Fruit fly (Drosophila melanogaster) whole organism, prepupa: ENCODE data around the gene CG9682.

ENCODE experiments used
- Blimp-1 ChIP-seq: fragments of 200-800 bp; sonication (Bioruptor generic); optimal IDR thresholded peaks from 3 replicates; lab custom pipeline; 2017; ENCODE audit warnings: missing biosample characterization, missing genetic modification characterization, mild to moderate bottlenecking, moderate library complexity, missing genetic modification reagents
- CG10631 ChIP-seq: fragments of 200-800 bp; sonication (Bioruptor generic); optimal IDR thresholded peaks from 2 replicates; lab custom pipeline; 2016; ENCODE audit warnings: missing biosample characterization, missing genetic modification characterization
- CG10669 ChIP-seq: fragments of 200-800 bp; sonication (Bioruptor generic); optimal IDR thresholded peaks from 3 replicates; lab custom pipeline; 2018; ENCODE audit warnings: missing biosample characterization, mild to moderate bottlenecking, missing genetic modification characterization, moderate library complexity
- CG11294 ChIP-seq: fragments of 200-800 bp; sonication (Bioruptor generic); IDR thresholded peaks from 2 replicates; pipeline ENCODE4 v1.3.6; 2022; ENCODE audit warnings: missing biosample characterization, missing genetic modification characterization
- CG11762 ChIP-seq: fragments of 200-800 bp; sonication (Bioruptor generic); optimal IDR thresholded peaks from 3 replicates; lab custom pipeline; 2016; ENCODE audit warnings: missing biosample characterization, missing genetic modification characterization; ENCODE audit not compliant: insufficient read depth
- CG11902 ChIP-seq: fragments of 200-800 bp; sonication (Bioruptor generic); optimal IDR thresholded peaks from 3 replicates; lab custom pipeline; 2016; ENCODE audit warnings: missing biosample characterization, missing genetic modification characterization
- CG15336 ChIP-seq: fragments of 200-800 bp; sonication (Bioruptor generic); IDR thresholded peaks from 2 replicates; pipeline ENCODE4 v1.3.6; 2022; ENCODE audit warnings: missing biosample characterization, missing genetic modification characterization
- CG1621 ChIP-seq: fragments of 200-800 bp; sonication (Bioruptor generic); optimal IDR thresholded peaks from 3 replicates; lab custom pipeline; 2018; ENCODE audit warnings: missing biosample characterization, mild to moderate bottlenecking, missing genetic modification characterization
- CG3032 ChIP-seq: fragments of 200-800 bp; optimal IDR thresholded peaks from 2 replicates; lab custom pipeline; 2019; ENCODE audit warnings: missing biosample characterization, mild to moderate bottlenecking, missing genetic modification characterization, moderate library complexity
- CG31627 ChIP-seq: fragments of 200-800 bp; sonication (Bioruptor generic); optimal IDR thresholded peaks from 3 replicates; lab custom pipeline; 2016; ENCODE audit warnings: missing biosample characterization, missing genetic modification characterization
- CG32006 ChIP-seq: fragments of 200-800 bp; sonication (Bioruptor generic); optimal IDR thresholded peaks from 3 replicates; lab custom pipeline; 2017; ENCODE audit warnings: missing biosample characterization, mild to moderate bottlenecking, missing genetic modification characterization
- CG34406 ChIP-seq: fragments of 200-800 bp; sonication (Bioruptor generic); optimal IDR thresholded peaks from 3 replicates; lab custom pipeline; 2016; ENCODE audit warnings: missing biosample characterization, missing genetic modification characterization
- CG3919 ChIP-seq: fragments of 200-800 bp; sonication (Bioruptor generic); optimal IDR thresholded peaks from 3 replicates; lab custom pipeline; 2016; ENCODE audit warnings: missing biosample characterization, missing genetic modification characterization
- CG4318 ChIP-seq: fragments of 200-800 bp; sonication (Bioruptor generic); optimal IDR thresholded peaks from 3 replicates; lab custom pipeline; 2017; ENCODE audit warnings: missing biosample characterization, mild to moderate bottlenecking, missing genetic modification characterization
- CG6276 ChIP-seq: fragments of 200-800 bp; sonication (Bioruptor generic); optimal IDR thresholded peaks from 2 replicates; lab custom pipeline; 2017; ENCODE audit warnings: missing biosample characterization, mild to moderate bottlenecking, missing genetic modification characterization
- CG6792 ChIP-seq: fragments of 200-800 bp; sonication (Bioruptor generic); optimal IDR thresholded peaks from 3 replicates; lab custom pipeline; 2016; ENCODE audit warnings: missing biosample characterization, missing genetic modification characterization
- CG6808 ChIP-seq: fragments of 200-800 bp; sonication (Bioruptor generic); optimal IDR thresholded peaks from 3 replicates; lab custom pipeline; 2017; ENCODE audit warnings: missing biosample characterization, missing genetic modification characterization, mild to moderate bottlenecking, moderate library complexity, missing genetic modification reagents
- CG6854 ChIP-seq: fragments of 200-800 bp; sonication (Bioruptor generic); optimal IDR thresholded peaks from 2 replicates; lab custom pipeline; 2017; ENCODE audit warnings: missing biosample characterization, mild to moderate bottlenecking, missing genetic modification characterization
- CG7368 ChIP-seq: fragments of 200-800 bp; sonication (Bioruptor generic); optimal IDR thresholded peaks from 3 replicates; lab custom pipeline; 2016; ENCODE audit warnings: missing biosample characterization, missing genetic modification characterization
- CG8119 ChIP-seq: fragments of 200-800 bp; sonication (Bioruptor generic); IDR thresholded peaks from 3 replicates; pipeline ENCODE4 v1.3.6; 2022; ENCODE audit warnings: missing biosample characterization, missing genetic modification characterization
- CG8319 ChIP-seq: fragments of 200-800 bp; sonication (Bioruptor generic); optimal IDR thresholded peaks from 3 replicates; lab custom pipeline; 2016; ENCODE audit warnings: missing biosample characterization, missing genetic modification characterization
- CG8632 ChIP-seq: fragments of 200-800 bp; sonication (Bioruptor generic); optimal IDR thresholded peaks from 3 replicates; lab custom pipeline; 2016; ENCODE audit warnings: missing biosample characterization, missing genetic modification characterization
- CG9139 ChIP-seq: fragments of 200-800 bp; sonication (Bioruptor generic); optimal IDR thresholded peaks from 3 replicates; lab custom pipeline; 2017; ENCODE audit warnings: missing biosample characterization, mild to moderate bottlenecking, missing genetic modification characterization
- Eip75B ChIP-seq: fragments of 200-800 bp; sonication (Bioruptor generic); optimal IDR thresholded peaks from 3 replicates; lab custom pipeline; 2016; ENCODE audit warnings: missing biosample characterization, missing genetic modification characterization
- Eip78C ChIP-seq: fragments of 200-800 bp; sonication (Bioruptor generic); peaks from one replicate; lab custom pipeline; 2016; ENCODE audit warnings: missing biosample characterization, missing genetic modification characterization
- Eip93F ChIP-seq: fragments of 200-800 bp; sonication (Bioruptor generic); optimal IDR thresholded peaks from 2 replicates; lab custom pipeline; 2016; ENCODE audit warnings: missing biosample characterization, mild to moderate bottlenecking, missing genetic modification characterization
- Ets21C ChIP-seq: fragments of 200-800 bp; sonication (Bioruptor generic); optimal IDR thresholded peaks from 3 replicates; lab custom pipeline; 2016; ENCODE audit warnings: missing biosample characterization, missing genetic modification characterization
- Ets96B ChIP-seq: fragments of 200-800 bp; optimal IDR thresholded peaks from 2 replicates; lab custom pipeline; 2019; ENCODE audit warnings: missing biosample characterization, mild to moderate bottlenecking, missing genetic modification characterization, moderate library complexity
- Gug ChIP-seq: fragments of 200-800 bp; sonication (Bioruptor generic); IDR thresholded peaks from 2 replicates; pipeline ENCODE4 v1.3.6; 2022; ENCODE audit warnings: missing biosample characterization, missing genetic modification characterization
- Hr38 ChIP-seq: sonication (Bioruptor generic); optimal IDR thresholded peaks from 2 replicates; lab custom pipeline; 2016; ENCODE audit warnings: missing biosample characterization, missing genetic modification characterization
- Hr39 ChIP-seq: fragments of 200-800 bp; sonication (Bioruptor generic); optimal IDR thresholded peaks from 2 replicates; lab custom pipeline; 2016; ENCODE audit warnings: missing biosample characterization, missing genetic modification characterization
- Hr4 ChIP-seq: fragments of 200-800 bp; sonication (Bioruptor generic); optimal IDR thresholded peaks from 3 replicates; lab custom pipeline; 2016; ENCODE audit warnings: missing biosample characterization, missing genetic modification characterization
- Lpt ChIP-seq: fragments of 200-800 bp; sonication (Bioruptor generic); optimal IDR thresholded peaks from 3 replicates; lab custom pipeline; 2016; ENCODE audit warnings: missing biosample characterization, missing genetic modification characterization
- Met ChIP-seq: fragments of 200-800 bp; sonication (Bioruptor generic); optimal IDR thresholded peaks from 3 replicates; lab custom pipeline; 2016; ENCODE audit warnings: missing biosample characterization, missing genetic modification characterization
- Smox ChIP-seq: fragments of 200-800 bp; sonication (Bioruptor generic); optimal IDR thresholded peaks from 3 replicates; lab custom pipeline; 2016; ENCODE audit warnings: missing biosample characterization, missing genetic modification characterization
- Sox14 ChIP-seq: fragments of 200-800 bp; sonication (Bioruptor generic); optimal IDR thresholded peaks from 3 replicates; lab custom pipeline; 2016; ENCODE audit warnings: missing biosample characterization, missing genetic modification characterization
- Sox15 ChIP-seq: fragments of 200-800 bp; sonication (Bioruptor generic); optimal IDR thresholded peaks from 3 replicates; lab custom pipeline; 2016; ENCODE audit warnings: missing biosample characterization, missing genetic modification characterization
- acj6 ChIP-seq: fragments of 200-800 bp; sonication (Bioruptor generic); optimal IDR thresholded peaks from 3 replicates; lab custom pipeline; 2016; ENCODE audit warnings: missing biosample characterization, missing genetic modification characterization
- cyc ChIP-seq: fragments of 200-800 bp; sonication (Bioruptor generic); optimal IDR thresholded peaks from 3 replicates; lab custom pipeline; 2016; ENCODE audit warnings: missing biosample characterization, missing genetic modification characterization
- dac ChIP-seq: fragments of 200-800 bp; sonication (Bioruptor generic); optimal IDR thresholded peaks from 2 replicates; lab custom pipeline; 2017; ENCODE audit warnings: missing biosample characterization, mild to moderate bottlenecking, missing genetic modification characterization
- eg ChIP-seq: fragments of 200-800 bp; sonication (Bioruptor generic); IDR thresholded peaks from 3 replicates; pipeline ENCODE4 v1.3.6; 2022; ENCODE audit warnings: missing biosample characterization, missing genetic modification characterization
- fd85E ChIP-seq: fragments of 200-800 bp; sonication (Bioruptor generic); optimal IDR thresholded peaks from 3 replicates; lab custom pipeline; 2016; ENCODE audit warnings: missing biosample characterization, missing genetic modification characterization
- lz ChIP-seq: fragments of 200-800 bp; sonication (Bioruptor generic); optimal IDR thresholded peaks from 3 replicates; lab custom pipeline; 2016; ENCODE audit warnings: missing biosample characterization, missing genetic modification characterization
- pdm3 ChIP-seq: fragments of 200-800 bp; sonication (Bioruptor generic); optimal IDR thresholded peaks from 3 replicates; lab custom pipeline; 2016; ENCODE audit warnings: missing biosample characterization, missing genetic modification characterization
- salr ChIP-seq, 2 experiments: fragments of 200-800 bp; sonication (Bioruptor generic); optimal IDR thresholded peaks; 3 replicates each; lab custom pipeline; 2016 to 2018; ENCODE audit warnings: missing biosample characterization in 2 of 2, missing genetic modification characterization in 2 of 2, mild to moderate bottlenecking in 1 of 2
- topi ChIP-seq: fragments of 200-800 bp; sonication (Bioruptor generic); optimal IDR thresholded peaks from 3 replicates; lab custom pipeline; 2016; ENCODE audit warnings: missing biosample characterization, missing genetic modification characterization
- vri ChIP-seq: fragments of 200-800 bp; sonication (Bioruptor generic); optimal IDR thresholded peaks from 3 replicates; lab custom pipeline; 2016; ENCODE audit warnings: missing biosample characterization, mild to moderate bottlenecking, missing genetic modification characterization

Gene CG9682

DNA sequence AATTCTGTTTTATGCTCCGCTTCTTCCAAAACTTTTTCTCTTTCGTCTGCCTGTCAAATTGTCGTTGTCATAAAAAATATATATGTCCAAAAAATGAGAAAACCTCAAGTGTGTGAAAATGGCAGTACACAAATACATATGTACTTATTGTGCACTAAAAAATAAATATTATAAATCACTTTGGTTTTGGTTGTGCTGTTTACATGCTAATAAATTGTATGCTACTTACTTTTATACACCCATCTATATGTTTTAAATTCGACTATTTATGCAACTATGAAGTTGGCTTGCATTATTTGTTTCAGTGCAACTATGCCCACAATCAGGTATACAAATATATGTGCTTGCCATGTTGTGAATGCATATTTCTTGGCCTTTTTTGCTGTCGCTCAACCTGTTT is 6.9 kb downstream of the CG9682 start (continued):
- TF ChIP-seq CG8119 (peak; percentile 63; the same call in 2 of the 3 replicates), CG32006 (peak; percentile 64), CG6276 (GFP tag; lab: Kevin White, UChicago) (no peak), Sox15 (GFP tag; lab: Kevin White, UChicago) (peak; percentile 68), Eip78C (GFP tag; lab: Kevin White, UChicago) (peak; percentile 99), Ets96B (tag; lab: Kevin White, UChicago) (peak; percentile 90), Gug (GFP tag; lab: Robert Waterston, UW) (peak; percentile 63), Hr38 (GFP tag; lab: Kevin White, UChicago) (no peak), CG34406 (GFP tag; lab: Kevin White, UChicago) (peak; percentile 91), CG11902 (peak; percentile 73), Eip75B (GFP tag; lab: Kevin White, UChicago) (peak; percentile 89), Sox14 (GFP tag; lab: Kevin White, UChicago) (peak; percentile 78), CG8319 (GFP tag; lab: Kevin White, UChicago) (peak; percentile 81), Smox (GFP tag; lab: Kevin White, UChicago) (peak; percentile 88), CG6792 (GFP tag; lab: Kevin White, UChicago) (peak; percentile 91), lz (GFP tag; lab: Kevin White, UChicago) (peak; percentile 92), vri (peak; percentile 88), cyc (peak; percentile 62), CG8632 (peak; percentile 89), Hr39 (GFP tag; lab: Kevin White, UChicago) (peak; percentile 79), CG3032 (peak; percentile 80)

DNA sequence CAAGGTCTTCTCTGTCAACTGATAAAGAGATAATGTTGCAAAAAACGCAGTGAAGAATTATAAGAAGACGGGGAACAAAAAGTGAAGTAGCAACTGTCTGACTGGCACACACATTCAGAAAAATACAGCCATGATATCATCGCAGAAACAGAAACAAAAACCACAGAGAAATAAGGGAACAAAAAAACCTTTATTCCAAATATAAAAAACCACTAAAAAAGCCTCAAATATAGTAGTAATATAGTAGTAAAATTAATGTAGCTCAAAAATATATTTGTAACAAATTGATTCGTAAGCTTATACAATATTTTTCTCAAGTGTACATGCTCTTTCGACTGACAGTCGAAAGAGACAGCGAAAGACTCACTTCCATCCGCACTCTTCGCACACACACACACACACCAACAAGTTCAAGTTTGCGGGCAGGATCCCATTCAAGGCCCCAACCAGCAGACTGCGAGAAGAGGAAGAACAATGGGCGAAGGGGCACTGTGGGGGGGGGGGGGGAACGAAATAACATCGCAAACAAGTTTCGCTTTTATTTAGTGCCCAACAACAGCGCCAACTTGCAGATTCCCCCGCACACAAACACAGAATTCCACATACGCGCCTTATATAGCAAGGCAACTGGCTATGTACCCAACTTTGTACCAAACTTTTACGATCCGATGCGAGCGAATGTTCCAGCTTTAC is 7.7 kb downstream of the CG9682 start:
- peak; percentile 86 for TF ChIP-seq lz (GFP tag; lab: Kevin White, UChicago)
- TF ChIP-seq Ets21C (GFP tag; lab: Kevin White, UChicago), result peak; percentile 69
- TF ChIP-seq Gug (GFP tag; lab: Robert Waterston, UW), result peak; percentile 36; the same call in 1 of the 2 replicates
- peak; percentile 68 for TF ChIP-seq Hr4 (GFP tag; lab: Kevin White, UChicago)
- peak; percentile 44; the same call in 1 of the 3 replicates for TF ChIP-seq eg (GFP tag; lab: Robert Waterston, UW)
- peak; percentile 78 for TF ChIP-seq CG3919 (GFP tag; lab: Kevin White, UChicago)
- peak; percentile 85 for TF ChIP-seq pdm3
- TF ChIP-seq CG11902, result peak; percentile 66
- peak; percentile 73 for TF ChIP-seq CG1621 (tag; lab: Kevin White, UChicago)
- TF ChIP-seq CG32006, result peak; percentile 65
- peak; percentile 20 for TF ChIP-seq Eip93F (GFP tag; lab: Kevin White, UChicago)
- TF ChIP-seq CG8632, result peak; percentile 87
- peak; percentile 94 for TF ChIP-seq CG10631
- peak; percentile 66 for TF ChIP-seq Sox15 (GFP tag; lab: Kevin White, UChicago)
- TF ChIP-seq salr (GFP tag; optimal IDR thresholded peaks at IDR 0.05; lab: Kevin White, UChicago), result peak; percentile 47 to 74
- peak; percentile 55 for TF ChIP-seq CG4318 (GFP tag; lab: Kevin White, UChicago)
- TF ChIP-seq dac (GFP tag; lab: Kevin White, UChicago), result no peak
- peak; percentile 95 for TF ChIP-seq Eip75B (GFP tag; lab: Kevin White, UChicago)
- no peak for TF ChIP-seq Hr38 (GFP tag; lab: Kevin White, UChicago)
- TF ChIP-seq Met (GFP tag; lab: Kevin White, UChicago), result peak; percentile 94
- TF ChIP-seq Blimp-1 (GFP tag; lab: Kevin White, UChicago), result peak; percentile 97
- peak; percentile 86 for TF ChIP-seq CG7368 (GFP tag; lab: Kevin White, UChicago)
- peak; percentile 88 for TF ChIP-seq CG6792 (GFP tag; lab: Kevin White, UChicago)
- peak; percentile 81 for TF ChIP-seq topi (GFP tag; lab: Kevin White, UChicago)
- peak; percentile 13 for TF ChIP-seq Lpt
- TF ChIP-seq acj6 (GFP tag; lab: Kevin White, UChicago), result peak; percentile 84
- no peak for TF ChIP-seq CG11294 (GFP tag; lab: Robert Waterston, UW)
- peak; percentile 79 for TF ChIP-seq CG6808 (GFP tag; lab: Kevin White, UChicago)
- TF ChIP-seq CG8319 (GFP tag; lab: Kevin White, UChicago), result peak; percentile 80
- peak; percentile 94 for TF ChIP-seq CG3032
- peak; percentile 80 for TF ChIP-seq CG10669 (GFP tag; lab: Kevin White, UChicago)
- TF ChIP-seq CG9139, result peak; percentile 69
- peak; percentile 59 for TF ChIP-seq CG11762 (GFP tag; lab: Kevin White, UChicago)
- peak; percentile 69 for TF ChIP-seq CG15336 (GFP tag; lab: Robert Waterston, UW)
- no peak for TF ChIP-seq CG6276 (GFP tag; lab: Kevin White, UChicago)
- peak; percentile 1 for TF ChIP-seq CG6854
- peak; percentile 98 for TF ChIP-seq Eip78C (GFP tag; lab: Kevin White, UChicago)
- peak; percentile 82 for TF ChIP-seq CG34406 (GFP tag; lab: Kevin White, UChicago)
- peak; percentile 61 for TF ChIP-seq fd85E (GFP tag; lab: Kevin White, UChicago)
- peak; percentile 83 for TF ChIP-seq CG31627
- TF ChIP-seq Hr39 (GFP tag; lab: Kevin White, UChicago), result peak; percentile 75
